Worm (Caenorhabditis elegans): Measurements from ENCODE around the gene T05D4.5.

Gene T05D4.5

ce11 chrIII:13543434-13543833, 37.2 kb upstream of the T05D4.5 start, which contains the start of gene acs-5:
acs-5 (minus strand) TSS chrIII:13543534.
- TF ChIP-seq nhr-76 (tag; optimal IDR thresholded peaks at IDR 0.05) (no peak), mab-5 (tag; optimal IDR thresholded peaks at IDR 0.05) (no peak), blmp-1 (tag; optimal IDR thresholded peaks at IDR 0.05) (no peak), lsy-2 (tag; optimal IDR thresholded peaks at IDR 0.05) (no peak)

ce11 chrIII:13544593-13544992, 36.0 kb upstream of the T05D4.5 start:
- TF ChIP-seq nhr-2 (tag; optimal IDR thresholded peaks at IDR 0.05) (no peak), unc-39 (tag; optimal IDR thresholded peaks at IDR 0.05) (no peak), ces-1 (GFP tag; optimal IDR thresholded peaks at IDR 0.05) (no peak), unc-62 (GFP tag; optimal IDR thresholded peaks at IDR 0.05) (no peak), lin-13 (tag; optimal IDR thresholded peaks at IDR 0.05) (no peak), mls-2 (tag; optimal IDR thresholded peaks at IDR 0.05) (no peak), ceh-39 (tag; optimal IDR thresholded peaks at IDR 0.05) (no peak), snpc-4 (tag; optimal IDR thresholded peaks at IDR 0.05) (no peak), pha-4 (tag; optimal IDR thresholded peaks at IDR 0.05) (no peak), tbx-8 (GFP tag; optimal IDR thresholded peaks at IDR 0.05) (no peak), nhr-237 (tag; optimal IDR thresholded peaks at IDR 0.05) (no peak), elt-3 (tag; optimal IDR thresholded peaks at IDR 0.05) (no peak), nhr-12 (tag; optimal IDR thresholded peaks at IDR 0.05) (no peak), sem-2 (GFP tag; optimal IDR thresholded peaks at IDR 0.05) (no peak), sptf-1 (tag; optimal IDR thresholded peaks at IDR 0.05) (no peak), blmp-1 (tag; optimal IDR thresholded peaks at IDR 0.05) (no peak), flh-1 (GFP tag; optimal IDR thresholded peaks at IDR 0.05) (no peak)

DNA sequence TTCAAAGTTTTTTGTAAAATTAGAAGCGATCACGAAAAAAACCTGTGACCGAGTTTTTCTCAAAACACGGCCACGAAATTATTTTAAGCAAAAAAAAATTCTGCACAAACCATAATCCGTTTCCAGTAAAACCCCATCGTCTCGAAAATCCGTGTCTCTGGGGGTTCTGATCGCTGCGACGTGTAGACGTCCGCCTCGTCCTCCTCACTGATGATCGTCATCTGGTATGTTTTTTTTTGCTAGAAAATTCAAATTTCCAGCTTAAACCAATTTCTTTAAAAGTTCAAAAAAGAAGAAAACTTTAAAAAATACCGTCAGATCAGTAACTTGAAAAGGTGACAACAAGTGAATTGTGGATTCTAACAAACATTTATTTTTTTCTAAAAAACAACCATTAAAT, 34.1 kb upstream of the T05D4.5 start, which contains the start of gene Y76A2B.4:
Gene Y76A2B.4 (minus strand): TSS at position 241 of the 400 bp plus-strand sequence.
- TF ChIP-seq elt-3 (tag; optimal IDR thresholded peaks at IDR 0.05) (no peak), flh-1 (GFP tag; optimal IDR thresholded peaks at IDR 0.05) (no peak), mep-1 (tag; optimal IDR thresholded peaks at IDR 0.05) (no peak), ham-2 (GFP tag; optimal IDR thresholded peaks at IDR 0.05) (no peak), cnd-1 (tag; optimal IDR thresholded peaks at IDR 0.05) (no peak), pha-4 (tag; optimal IDR thresholded peaks at IDR 0.05) (no peak), drap-1 (GFP tag; optimal IDR thresholded peaks at IDR 0.05) (no peak), sem-2 (GFP tag; optimal IDR thresholded peaks at IDR 0.05) (no peak), snpc-4 (tag; optimal IDR thresholded peaks at IDR 0.05) (no peak), lsy-2 (tag; optimal IDR thresholded peaks at IDR 0.05) (no peak), ceh-43 (GFP tag; optimal IDR thresholded peaks at IDR 0.05) (no peak), unc-39 (tag; optimal IDR thresholded peaks at IDR 0.05) (no peak), ces-1 (GFP tag; optimal IDR thresholded peaks at IDR 0.05) (no peak), nhr-237 (tag; optimal IDR thresholded peaks at IDR 0.05) (no peak)

DNA sequence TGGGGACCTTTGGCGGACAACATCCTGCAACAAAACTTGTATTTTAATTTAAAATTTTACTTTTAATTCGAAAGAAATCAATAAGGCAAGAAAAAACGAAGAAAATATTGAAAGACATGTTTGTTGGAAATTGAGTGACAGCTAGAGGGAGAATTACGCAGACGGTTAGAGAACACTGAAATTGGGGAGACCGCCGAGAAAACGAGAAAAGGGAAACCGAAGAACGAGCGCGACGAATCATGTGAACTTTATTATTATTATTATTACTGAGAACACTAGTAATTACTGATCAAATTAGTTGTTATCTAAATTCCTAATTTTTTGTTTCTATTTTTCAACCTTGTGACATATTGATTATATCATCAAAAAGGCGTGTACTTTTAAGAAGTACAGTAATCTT, 31.7 kb upstream of the T05D4.5 start, which contains the start of gene mmad-1:
Gene mmad-1 (minus strand): TSS at position 24 of the 400 bp plus-strand sequence.
- TF ChIP-seq nhr-76 (tag; optimal IDR thresholded peaks at IDR 0.05) (no peak), zip-8 (tag; optimal IDR thresholded peaks at IDR 0.05) (no peak), ces-1 (GFP tag; optimal IDR thresholded peaks at IDR 0.05) (peak; percentile 29), unc-62 (GFP tag; optimal IDR thresholded peaks at IDR 0.05) (peak; percentile 94), unc-120 (tag; optimal IDR thresholded peaks at IDR 0.05; ENCODE audit: poor library complexity, severe bottlenecking) (peak; percentile 8), flh-1 (GFP tag; optimal IDR thresholded peaks at IDR 0.05) (no peak)

DNA sequence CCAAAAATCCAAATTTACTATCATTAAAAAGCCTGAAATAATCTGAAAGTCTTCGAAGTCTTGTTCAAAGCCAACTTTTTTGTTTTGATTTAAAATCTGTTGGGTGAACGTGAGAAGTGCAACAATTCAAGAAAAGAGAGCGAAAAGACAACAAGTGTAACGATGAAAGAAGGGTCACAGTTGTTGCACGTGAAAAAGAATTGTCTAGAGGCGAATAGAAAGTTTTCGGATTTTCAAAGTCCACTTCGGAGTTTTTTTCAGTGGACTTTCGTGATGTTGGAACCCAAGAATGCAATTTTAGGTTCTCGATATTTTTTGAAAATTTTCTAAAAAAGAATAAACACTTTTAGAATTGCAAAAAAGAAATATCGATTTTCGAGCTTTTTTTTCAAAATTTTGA, 30.7 kb upstream of the T05D4.5 start:
- no peak for TF ChIP-seq lin-13 (tag; optimal IDR thresholded peaks at IDR 0.05)
- TF ChIP-seq bed-3 (GFP tag; optimal IDR thresholded peaks at IDR 0.05) = no peak
- TF ChIP-seq sptf-1 (tag; optimal IDR thresholded peaks at IDR 0.05) = no peak
- no peak for TF ChIP-seq snpc-4 (tag; optimal IDR thresholded peaks at IDR 0.05)
- peak; percentile 56 for TF ChIP-seq hlh-1 (tag; optimal IDR thresholded peaks at IDR 0.05)
- TF ChIP-seq nhr-12 (tag; optimal IDR thresholded peaks at IDR 0.05) = no peak
- no peak for TF ChIP-seq ces-1 (GFP tag; optimal IDR thresholded peaks at IDR 0.05)
- TF ChIP-seq lin-32 (GFP tag; optimal IDR thresholded peaks at IDR 0.05) = no peak

DNA sequence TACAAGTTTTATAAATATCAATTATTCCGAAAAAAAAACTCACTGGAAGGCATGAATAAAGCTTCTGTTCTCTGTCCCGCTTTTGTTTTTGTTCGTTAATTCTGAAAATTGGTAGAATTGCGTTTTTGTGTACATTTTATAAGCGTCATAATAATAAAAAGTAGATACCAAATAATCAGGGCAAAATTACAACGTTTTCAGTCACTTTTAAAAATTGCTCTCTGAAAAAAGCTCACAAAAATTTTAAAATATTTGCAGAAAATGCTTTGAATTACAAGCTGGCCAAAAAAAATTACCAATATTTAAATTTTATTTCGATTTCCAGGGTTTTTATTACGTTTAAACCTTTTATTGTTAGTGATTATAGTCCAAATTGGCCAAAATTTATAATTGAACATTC, 25.4 kb upstream of the T05D4.5 start, which contains the start of gene scav-2:
Gene scav-2 (minus strand): TSS at position 101 of the 400 bp plus-strand sequence.
- TF ChIP-seq M03D4.4 (tag; optimal IDR thresholded peaks at IDR 0.05) (no peak), zip-8 (tag; optimal IDR thresholded peaks at IDR 0.05) (no peak), lin-32 (GFP tag; optimal IDR thresholded peaks at IDR 0.05) (no peak), flh-1 (GFP tag; optimal IDR thresholded peaks at IDR 0.05) (no peak), sem-2 (GFP tag; optimal IDR thresholded peaks at IDR 0.05) (no peak), ceh-83 (GFP tag; optimal IDR thresholded peaks at IDR 0.05) (no peak), cnd-1 (tag; optimal IDR thresholded peaks at IDR 0.05) (no peak), elt-3 (tag; optimal IDR thresholded peaks at IDR 0.05) (no peak), pha-4 (tag; optimal IDR thresholded peaks at IDR 0.05) (no peak), ztf-11 (tag; optimal IDR thresholded peaks at IDR 0.05) (no peak), ham-2 (GFP tag; optimal IDR thresholded peaks at IDR 0.05) (no peak), unc-39 (tag; optimal IDR thresholded peaks at IDR 0.05) (no peak)
